Fruit fly (Drosophila melanogaster) S2 (cell line): ENCODE data around the gene Ugt37A2.

Source experiments
- CG8478 ChIP-seq: fragments of >200 bp; optimal IDR thresholded peaks from 2 replicates; lab custom pipeline; 2018
- CTCF ChIP-seq, 2 experiments: fragments of >200 bp; optimal IDR thresholded peaks; 2 replicates each; lab custom pipeline; 2018

dm6 chr3R:12783152-12783551 lies 43.7 kb downstream of the Ugt37A2 start, which contains the start of gene beat-Vc:
- TF ChIP-seq CG8478 (no peak), CTCF (optimal IDR thresholded peaks at IDR 0.05; lab: Kevin White, UChicago) (no peak)
